Worm (Caenorhabditis elegans) whole organism, young adult: ENCODE results near the gene T20G5.8.

Source experiments
- B0019.2 ChIP-seq: fragments of 200-800 bp; sonication (Bioruptor generic); conservative IDR thresholded peaks from 2 replicates; pipeline ENCODE4 v1.3.6; 2022; ENCODE audit warnings: missing genetic modification reagents, missing genetic modification characterization, missing compliant biosample characterization
- B0035.1 ChIP-seq: sonication (generic microtip); optimal IDR thresholded peaks from 2 replicates; lab custom pipeline; 2016; ENCODE audit warnings: missing genetic modification characterization, mild to moderate bottlenecking, missing compliant biosample characterization, missing genotype, missing genetic modification reagents
- B0261.1 ChIP-seq: sonication (generic microtip); optimal IDR thresholded peaks from 2 replicates; lab custom pipeline; 2016; ENCODE audit warnings: mild to moderate bottlenecking, missing genetic modification characterization, moderate library complexity, missing compliant biosample characterization
- F22D6.2 ChIP-seq: sonication (generic microtip); optimal IDR thresholded peaks from 2 replicates; lab custom pipeline; 2016; ENCODE audit warnings: mild to moderate bottlenecking, missing genetic modification characterization, missing compliant biosample characterization
- F23B12.7 ChIP-seq: sonication (generic microtip); optimal IDR thresholded peaks from 2 replicates; lab custom pipeline; 2017; ENCODE audit warnings: missing genetic modification characterization, mild to moderate bottlenecking, missing compliant biosample characterization, antibody characterized with exemption, moderate library complexity; ENCODE audit not compliant: insufficient read depth
- F52B5.7 ChIP-seq: sonication (generic microtip); optimal IDR thresholded peaks from 2 replicates; lab custom pipeline; 2016; ENCODE audit warnings: mild to moderate bottlenecking, missing genetic modification characterization, missing compliant biosample characterization
- F55B11.4 ChIP-seq: sonication (generic microtip); optimal IDR thresholded peaks from 2 replicates; lab custom pipeline; 2016; ENCODE audit warnings: missing compliant biosample characterization, missing genetic modification characterization, borderline replicate concordance; ENCODE audit not compliant: insufficient read depth
- F57C9.4 ChIP-seq: sonication (generic microtip); optimal IDR thresholded peaks from 2 replicates; lab custom pipeline; 2017; ENCODE audit warnings: mild to moderate bottlenecking, missing genetic modification characterization, missing compliant biosample characterization
- Y67H2A.10 ChIP-seq: fragments of 200-800 bp; sonication (Bioruptor generic); conservative IDR thresholded peaks from 2 replicates; pipeline ENCODE4 v1.3.6; 2022; ENCODE audit warnings: missing genetic modification reagents, missing genetic modification characterization, missing compliant biosample characterization
- Y79H2A.3 ChIP-seq: fragments of 200-800 bp; sonication (Bioruptor generic); conservative IDR thresholded peaks from 2 replicates; pipeline ENCODE4 v1.3.6; 2022; ENCODE audit warnings: missing genetic modification reagents, missing genetic modification characterization, missing compliant biosample characterization
- akir-1 ChIP-seq: fragments of 200-800 bp; sonication (Bioruptor generic); optimal IDR thresholded peaks from 2 replicates; lab custom pipeline; 2018; ENCODE audit warnings: mild to moderate bottlenecking, missing genetic modification characterization, moderate library complexity, missing compliant biosample characterization
- aptf-2 ChIP-seq: fragments of 200-800 bp; sonication (Bioruptor generic); conservative IDR thresholded peaks from 2 replicates; pipeline ENCODE4 v1.3.6; 2022; ENCODE audit warnings: missing genetic modification reagents, missing genetic modification characterization, missing compliant biosample characterization
- atf-7 ChIP-seq: sonication (generic microtip); optimal IDR thresholded peaks from 2 replicates; lab custom pipeline; 2017; ENCODE audit warnings: mild to moderate bottlenecking, missing genetic modification characterization, missing compliant biosample characterization
- attf-6 ChIP-seq: fragments of 200-800 bp; sonication (Bioruptor generic); IDR thresholded peaks from 2 replicates; pipeline ENCODE4 v1.3.6; 2022; ENCODE audit warnings: missing genetic modification reagents, missing genetic modification characterization, missing compliant biosample characterization
- bed-1 ChIP-seq: fragments of 200-800 bp; sonication (Bioruptor generic); IDR thresholded peaks from 2 replicates; pipeline ENCODE4 v1.3.6; 2022; ENCODE audit warnings: missing genetic modification reagents, missing genetic modification characterization, missing compliant biosample characterization
- ccch-3 ChIP-seq: fragments of 200-800 bp; sonication (Bioruptor generic); optimal IDR thresholded peaks from 2 replicates; lab custom pipeline; 2018; ENCODE audit warnings: mild to moderate bottlenecking, missing genetic modification characterization, missing compliant biosample characterization
- cebp-1 ChIP-seq, 2 experiments: fragments of 200-800 bp in 1 of 2; sonication (Bioruptor generic) in 1 of 2; sonication (generic microtip) in 1 of 2; IDR thresholded peaks in 1 of 2; optimal IDR thresholded peaks in 1 of 2; 2 replicates each; pipeline versions ENCODE4 v1.3.6 to Lab custom; 2017 to 2022; ENCODE audit warnings: missing compliant biosample characterization in 2 of 2, missing genetic modification characterization in 2 of 2, mild to moderate bottlenecking in 1 of 2, missing genetic modification reagents in 1 of 2, moderate library complexity in 1 of 2
- cebp-2 ChIP-seq: fragments of 200-800 bp; sonication (Bioruptor generic); IDR thresholded peaks from 2 replicates; pipeline ENCODE4 v1.3.6; 2022; ENCODE audit warnings: missing genetic modification characterization, missing compliant biosample characterization
- ceh-27 ChIP-seq: fragments of 200-800 bp; sonication (Bioruptor generic); optimal IDR thresholded peaks from 2 replicates; lab custom pipeline; 2018; ENCODE audit warnings: mild to moderate bottlenecking, missing genetic modification characterization, moderate library complexity, missing compliant biosample characterization
- ceh-79 ChIP-seq: sonication (generic microtip); optimal IDR thresholded peaks from 2 replicates; lab custom pipeline; 2017; ENCODE audit warnings: mild to moderate bottlenecking, missing genetic modification characterization, missing compliant biosample characterization
- ceh-91 ChIP-seq: fragments of 200-800 bp; sonication (Bioruptor generic); IDR thresholded peaks from 2 replicates; pipeline ENCODE4 v1.3.6; 2022; ENCODE audit warnings: missing genetic modification reagents, missing genetic modification characterization, missing compliant biosample characterization
- dox-1 ChIP-seq: fragments of 200-800 bp; sonication (Bioruptor generic); IDR thresholded peaks from 2 replicates; pipeline ENCODE4 v1.3.6; 2022; ENCODE audit warnings: missing genetic modification reagents, missing genetic modification characterization, missing compliant biosample characterization
- ekl-4 ChIP-seq: fragments of 200-800 bp; sonication (Bioruptor generic); IDR thresholded peaks from 2 replicates; pipeline ENCODE4 v1.3.6; 2022; ENCODE audit warnings: missing genetic modification reagents, missing genetic modification characterization, missing compliant biosample characterization
- fkh-3 ChIP-seq: sonication (generic microtip); optimal IDR thresholded peaks from 2 replicates; lab custom pipeline; 2016; ENCODE audit warnings: mild to moderate bottlenecking, missing genetic modification characterization, missing compliant biosample characterization
- gei-17 ChIP-seq: fragments of 200-800 bp; sonication (Bioruptor generic); optimal IDR thresholded peaks from 2 replicates; lab custom pipeline; 2018; ENCODE audit warnings: mild to moderate bottlenecking, missing genetic modification characterization, missing compliant biosample characterization
- him-1 ChIP-seq: sonication (generic microtip); optimal IDR thresholded peaks from 2 replicates; lab custom pipeline; 2016; ENCODE audit warnings: missing genotype, missing genetic modification reagents, missing genetic modification characterization, missing compliant biosample characterization
- hlh-26 ChIP-seq: fragments of 200-800 bp; sonication (Bioruptor generic); conservative IDR thresholded peaks from 2 replicates; pipeline ENCODE4 v1.3.6; 2022; ENCODE audit warnings: missing genetic modification reagents, missing genetic modification characterization, missing compliant biosample characterization
- hmg-1.2 ChIP-seq: fragments of 200-800 bp; sonication (Bioruptor generic); IDR thresholded peaks from 2 replicates; pipeline ENCODE4 v1.3.6; 2022; ENCODE audit warnings: missing genetic modification reagents, missing genetic modification characterization, missing compliant biosample characterization
- lag-1 ChIP-seq: fragments of 200-800 bp; sonication (Bioruptor generic); IDR thresholded peaks from 2 replicates; pipeline ENCODE4 v1.3.6; 2022; ENCODE audit warnings: missing genetic modification reagents, missing genetic modification characterization, missing compliant biosample characterization
- lin-40 ChIP-seq: sonication (generic microtip); optimal IDR thresholded peaks from 2 replicates; lab custom pipeline; 2016; ENCODE audit warnings: missing genetic modification characterization, mild to moderate bottlenecking, missing compliant biosample characterization, missing genotype, missing genetic modification reagents
- lin-54 ChIP-seq: fragments of 200-800 bp; sonication (Bioruptor generic); optimal IDR thresholded peaks from 2 replicates; lab custom pipeline; 2018; ENCODE audit warnings: mild to moderate bottlenecking, missing genetic modification characterization, missing compliant biosample characterization
- madf-3 ChIP-seq: fragments of 200-800 bp; sonication (Bioruptor generic); IDR thresholded peaks from 2 replicates; pipeline ENCODE4 v1.3.6; 2022; ENCODE audit warnings: missing genetic modification reagents, missing genetic modification characterization, missing compliant biosample characterization
- mel-28 ChIP-seq: sonication (generic microtip); optimal IDR thresholded peaks from 2 replicates; lab custom pipeline; 2016; ENCODE audit warnings: borderline replicate concordance, mild to moderate bottlenecking, missing genetic modification characterization, missing compliant biosample characterization
- pbrm-1 ChIP-seq: fragments of 200-800 bp; sonication (Bioruptor generic); IDR thresholded peaks from 2 replicates; pipeline ENCODE4 v1.3.6; 2022; ENCODE audit warnings: missing genetic modification reagents, missing genetic modification characterization, missing compliant biosample characterization
- pha-4 ChIP-seq: fragments of 150-350 bp; sonication (generic microtip); optimal IDR thresholded peaks from 2 replicates; lab custom pipeline; 2014; ENCODE audit warnings: missing biosample characterization, missing genetic modification reagents, missing genetic modification characterization
- snpc-1.1 ChIP-seq: sonication (generic microtip); optimal IDR thresholded peaks from 2 replicates; lab custom pipeline; 2017; ENCODE audit warnings: missing genetic modification characterization, mild to moderate bottlenecking, missing compliant biosample characterization, antibody characterized with exemption, moderate library complexity, missing genotype, missing genetic modification reagents; ENCODE audit not compliant: insufficient read depth
- snpc-3.4 ChIP-seq: sonication (generic microtip); optimal IDR thresholded peaks from 2 replicates; lab custom pipeline; 2017; ENCODE audit warnings: missing genetic modification characterization, mild to moderate bottlenecking, missing compliant biosample characterization, antibody characterized with exemption, moderate library complexity, missing genotype, missing genetic modification reagents
- tbx-9 ChIP-seq: sonication (generic microtip); optimal IDR thresholded peaks from 2 replicates; lab custom pipeline; 2016; ENCODE audit warnings: borderline replicate concordance, missing genetic modification characterization, inconsistent platforms, missing compliant biosample characterization
- unc-130 ChIP-seq: sonication (generic microtip); optimal IDR thresholded peaks from 2 replicates; lab custom pipeline; 2016; ENCODE audit warnings: missing genetic modification reagents, missing genetic modification characterization, missing compliant biosample characterization
- xnd-1 ChIP-seq: sonication (generic microtip); optimal IDR thresholded peaks from 2 replicates; lab custom pipeline; 2016; ENCODE audit warnings: missing genotype, missing genetic modification reagents, missing genetic modification characterization, missing compliant biosample characterization
- zim-3 ChIP-seq: sonication (generic microtip); optimal IDR thresholded peaks from 2 replicates; lab custom pipeline; 2017; ENCODE audit warnings: mild to moderate bottlenecking, missing genetic modification characterization, moderate library complexity, missing compliant biosample characterization
- ztf-25 ChIP-seq: fragments of 200-800 bp; sonication (Bioruptor generic); IDR thresholded peaks from 2 replicates; pipeline ENCODE4 v1.3.6; 2022; ENCODE audit warnings: missing genetic modification reagents, missing genetic modification characterization, missing compliant biosample characterization
- ztf-26 ChIP-seq: sonication (generic microtip); optimal IDR thresholded peaks from 2 replicates; lab custom pipeline; 2017; ENCODE audit warnings: missing genetic modification characterization, missing compliant biosample characterization

T20G5.8 gene

DNA sequence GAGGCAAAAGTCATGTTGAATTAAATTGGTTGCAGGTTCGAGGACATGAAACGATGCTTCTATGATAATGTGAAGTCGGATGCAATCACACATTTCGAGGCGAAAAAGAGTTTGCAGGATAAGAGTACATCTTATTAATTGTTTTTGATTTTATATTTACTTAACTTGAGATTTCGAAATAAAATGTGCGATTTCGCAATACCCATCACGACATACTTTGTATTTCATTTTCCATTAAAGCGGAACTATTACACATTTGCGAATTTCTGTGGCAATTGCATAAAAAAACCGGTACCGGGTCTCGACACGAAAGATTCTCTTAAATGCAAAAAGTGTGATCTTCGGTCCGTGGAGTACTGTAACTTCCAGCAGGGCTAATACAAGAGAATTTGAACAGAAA lies 3.2 kb downstream of the T20G5.8 start:
- TF ChIP-seq ceh-27 (GFP tag; lab: Kevin White, UChicago) (no peak), cebp-1 (GFP tag; IDR thresholded peaks at IDR 0.05; lab: Robert Waterston, UW) (peak; percentile 87; the same call in 1 of the 2 replicates), cebp-1 (tag; optimal IDR thresholded peaks at IDR 0.05; lab: Kevin White, UChicago) (peak; percentile 99)

DNA sequence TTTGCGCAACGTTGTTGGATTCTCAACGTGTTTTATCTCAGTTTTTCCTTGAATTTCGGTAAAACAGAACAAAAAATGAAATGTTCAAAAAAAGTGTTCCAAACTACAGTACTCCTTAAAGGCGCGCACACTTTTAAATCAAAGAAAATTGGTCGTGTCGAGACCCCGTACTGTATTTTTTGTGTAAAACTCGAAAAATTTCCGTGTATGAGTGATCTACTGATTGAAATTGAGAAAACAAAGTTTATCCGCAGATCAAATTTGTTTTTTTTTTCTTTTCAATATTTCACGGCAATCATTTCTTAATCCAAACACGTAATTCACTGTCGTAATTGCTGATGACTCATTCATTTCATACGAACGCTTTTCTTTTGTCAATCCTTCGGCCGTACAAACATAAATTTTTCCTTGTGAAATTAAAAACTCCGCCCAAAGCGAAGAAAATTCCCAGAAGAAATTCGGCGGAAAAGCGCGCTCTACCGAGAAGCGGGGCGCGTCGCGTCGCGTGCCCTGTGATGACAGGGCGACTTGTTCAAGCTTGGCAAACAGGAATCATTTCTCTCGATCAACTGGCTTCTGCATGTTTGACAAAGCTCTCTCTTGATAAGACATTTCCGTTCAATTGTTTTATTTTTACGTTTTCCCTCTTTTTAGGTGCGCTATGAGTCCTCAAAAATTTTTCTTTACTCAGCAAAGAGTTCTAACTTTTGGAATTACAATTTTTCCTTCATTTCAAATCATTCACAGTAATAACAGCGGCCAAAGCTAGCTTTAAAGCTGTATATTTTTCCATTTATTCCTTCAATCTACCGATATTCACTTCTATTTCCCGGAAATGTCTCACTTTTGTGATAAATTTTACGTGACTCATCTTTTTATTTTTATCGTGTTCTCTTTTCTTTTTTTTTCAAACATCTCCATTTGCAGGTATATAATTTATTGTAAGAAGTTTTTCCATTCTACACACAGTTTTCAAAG lies 4.0 kb downstream of the T20G5.8 start, which contains the start of gene chc-1:
chc-1 (plus strand) TSS at position 928 of the 978 bp plus-strand sequence.
- TF ChIP-seq bed-1 (no peak), gei-17 (GFP tag; lab: Kevin White, UChicago) (no peak), ztf-26 (tag; lab: Kevin White, UChicago) (no peak), F52B5.7 (no peak), pha-4 (tag; lab: Kevin White, UChicago) (no peak), B0019.2 (GFP tag; lab: Robert Waterston, UW) (no peak), fkh-3 (no peak), hmg-1.2 (GFP tag; lab: Robert Waterston, UW) (no peak), B0261.1 (tag; lab: Kevin White, UChicago) (no peak), attf-6 (GFP tag; lab: Robert Waterston, UW) (no peak), lin-40 (tag; lab: Kevin White, UChicago) (no peak), cebp-2 (GFP tag; lab: Robert Waterston, UW) (no peak), atf-7 (tag; lab: Kevin White, UChicago) (no peak), ceh-79 (tag; lab: Kevin White, UChicago) (no peak), F22D6.2 (tag; lab: Kevin White, UChicago) (no peak), cebp-1 (GFP tag; IDR thresholded peaks at IDR 0.05; lab: Robert Waterston, UW) (no peak), cebp-1 (tag; optimal IDR thresholded peaks at IDR 0.05; lab: Kevin White, UChicago) (peak; percentile 16), B0035.1 (tag; lab: Kevin White, UChicago) (no peak), akir-1 (GFP tag; lab: Kevin White, UChicago) (no peak), Y67H2A.10 (GFP tag; lab: Robert Waterston, UW) (no peak), aptf-2 (GFP tag; lab: Robert Waterston, UW) (peak; percentile 72), ztf-25 (GFP tag; lab: Robert Waterston, UW) (no peak), ekl-4 (GFP tag; lab: Robert Waterston, UW) (no peak), F57C9.4 (tag; lab: Kevin White, UChicago) (no peak), him-1 (tag; lab: Kevin White, UChicago) (no peak), F55B11.4 (tag; lab: Kevin White, UChicago) (no peak), dox-1 (peak; percentile 46; the same call in 1 of the 2 replicates), lag-1 (no peak), mel-28 (tag; lab: Kevin White, UChicago) (no peak), tbx-9 (tag; lab: Kevin White, UChicago) (no peak), snpc-3.4 (no peak), zim-3 (tag; lab: Kevin White, UChicago) (no peak), F23B12.7 (tag; lab: Kevin White, UChicago) (no peak), ccch-3 (no peak), pbrm-1 (GFP tag; lab: Robert Waterston, UW) (no peak), snpc-1.1 (tag; lab: Kevin White, UChicago) (no peak), hlh-26 (GFP tag; lab: Robert Waterston, UW) (no peak), madf-3 (GFP tag; lab: Robert Waterston, UW) (peak; percentile 89), lin-54 (GFP tag; lab: Kevin White, UChicago) (no peak), unc-130 (GFP tag; lab: Kevin White, UChicago) (no peak), Y79H2A.3 (GFP tag; lab: Robert Waterston, UW) (no peak), xnd-1 (tag; lab: Kevin White, UChicago) (peak; percentile 47), ceh-91 (GFP tag; lab: Robert Waterston, UW) (peak; percentile 80; the same call in 1 of the 2 replicates)
